Fruit fly (Drosophila melanogaster) whole organism, embryonic: ENCODE results near the gene CG43051.

ENCODE experiments used
- Blimp-1 ChIP-seq: fragments of 200-800 bp; sonication (Bioruptor generic); optimal IDR thresholded peaks from 3 replicates; lab custom pipeline; 2018; ENCODE audit warnings: missing biosample characterization, missing genetic modification characterization, mild to moderate bottlenecking, moderate library complexity, missing genetic modification reagents
- BtbVII ChIP-seq: fragments of 200-800 bp; sonication (Bioruptor generic); optimal IDR thresholded peaks from 3 replicates; lab custom pipeline; 2017; ENCODE audit warnings: missing biosample characterization, mild to moderate bottlenecking, missing genetic modification characterization
- CG15601 ChIP-seq: fragments of 200-800 bp; sonication (Bioruptor generic); optimal IDR thresholded peaks from 3 replicates; lab custom pipeline; 2019; ENCODE audit warnings: missing biosample characterization, mild to moderate bottlenecking, missing genetic modification characterization, moderate library complexity
- CG18262 ChIP-seq: fragments of 200-800 bp; optimal IDR thresholded peaks from 3 replicates; lab custom pipeline; 2019; ENCODE audit warnings: missing biosample characterization, mild to moderate bottlenecking, missing genetic modification characterization, moderate library complexity
- CG2678 ChIP-seq: fragments of 200-800 bp; sonication (Bioruptor generic); optimal IDR thresholded peaks from 3 replicates; lab custom pipeline; 2019; ENCODE audit warnings: missing biosample characterization, mild to moderate bottlenecking, missing genetic modification characterization, moderate library complexity
- CG3163 ChIP-seq: fragments of 200-800 bp; sonication (Bioruptor generic); optimal IDR thresholded peaks from 3 replicates; lab custom pipeline; 2016; ENCODE audit warnings: missing biosample characterization, missing genetic modification characterization
- CG7786 ChIP-seq: fragments of 200-800 bp; sonication (Bioruptor generic); optimal IDR thresholded peaks from 2 replicates; lab custom pipeline; 2016; ENCODE audit warnings: missing biosample characterization, missing genetic modification characterization
- CG7963 ChIP-seq: fragments of 200-800 bp; sonication (Bioruptor generic); IDR thresholded peaks from 3 replicates; pipeline ENCODE4 v1.3.6; 2022; ENCODE audit warnings: missing biosample characterization, missing genetic modification characterization; ENCODE audit not compliant: partially characterized antibody
- CG8290 ChIP-seq, 3 experiments: fragments of 200-800 bp; sonication (Bioruptor generic); optimal IDR thresholded peaks; 2 replicates each; lab custom pipeline; 2016 to 2019; ENCODE audit warnings: missing biosample characterization in 3 of 3, missing genetic modification characterization in 3 of 3, mild to moderate bottlenecking in 2 of 3, moderate library complexity in 1 of 3
- CG8359 ChIP-seq: fragments of 200-800 bp; sonication (Bioruptor generic); optimal IDR thresholded peaks from 2 replicates; lab custom pipeline; 2017; ENCODE audit warnings: missing biosample characterization, mild to moderate bottlenecking, missing genetic modification characterization, borderline replicate concordance
- CTCF ChIP-seq: fragments of 200-800 bp; sonication (Bioruptor generic); optimal IDR thresholded peaks from 2 replicates; lab custom pipeline; 2017; ENCODE audit warnings: missing biosample characterization, mild to moderate bottlenecking, missing genetic modification characterization, moderate library complexity
- CoRest ChIP-seq: fragments of 200-800 bp; sonication (Bioruptor generic); optimal IDR thresholded peaks from 3 replicates; lab custom pipeline; 2018; ENCODE audit warnings: missing biosample characterization, mild to moderate bottlenecking, missing genetic modification characterization, moderate library complexity
- Dbx ChIP-seq: fragments of 200-800 bp; sonication (Bioruptor generic); IDR thresholded peaks from 3 replicates; pipeline ENCODE4 v1.3.6; 2022; ENCODE audit warnings: missing biosample characterization, missing genetic modification characterization
- Dref ChIP-seq: fragments of 200-800 bp; sonication (Bioruptor generic); IDR thresholded peaks from 2 replicates; pipeline ENCODE4 v1.3.6; 2022; ENCODE audit warnings: missing biosample characterization, missing genetic modification characterization
- HLH4C ChIP-seq: fragments of 200-800 bp; sonication (Bioruptor generic); IDR thresholded peaks from 3 replicates; pipeline ENCODE4 v1.3.6; 2022; ENCODE audit warnings: missing biosample characterization, missing genetic modification characterization; ENCODE audit not compliant: partially characterized antibody
- HLH54F ChIP-seq: fragments of 200-800 bp; sonication (Bioruptor generic); optimal IDR thresholded peaks from 3 replicates; lab custom pipeline; 2016; ENCODE audit warnings: missing biosample characterization, missing genetic modification characterization
- Lim3 ChIP-seq: fragments of 200-800 bp; sonication (Bioruptor generic); IDR thresholded peaks from 2 replicates; pipeline ENCODE4 v1.3.6; 2022; ENCODE audit warnings: missing biosample characterization, missing genetic modification characterization
- Myb ChIP-seq: fragments of 200-800 bp; sonication (Bioruptor generic); optimal IDR thresholded peaks from 2 replicates; lab custom pipeline; 2016; ENCODE audit warnings: missing biosample characterization, missing genetic modification characterization
- NFAT ChIP-seq: fragments of 200-800 bp; sonication (Bioruptor generic); IDR thresholded peaks from 2 replicates; pipeline ENCODE4 v1.3.6; 2022; ENCODE audit warnings: missing biosample characterization, missing genetic modification characterization
- NK7.1 ChIP-seq: fragments of 200-800 bp; sonication (Bioruptor generic); optimal IDR thresholded peaks from 3 replicates; lab custom pipeline; 2016; ENCODE audit warnings: missing biosample characterization, missing genetic modification characterization
- Oaz ChIP-seq: fragments of 200-800 bp; sonication (Bioruptor generic); IDR thresholded peaks from 2 replicates; pipeline ENCODE4 v1.3.6; 2022; ENCODE audit warnings: missing biosample characterization, missing genetic modification characterization
- Oli ChIP-seq: fragments of 200-800 bp; sonication (Bioruptor generic); optimal IDR thresholded peaks from 2 replicates; lab custom pipeline; 2018; ENCODE audit warnings: missing biosample characterization, mild to moderate bottlenecking, missing genetic modification characterization, moderate library complexity
- Sry-δ ChIP-seq: fragments of 200-800 bp; sonication (Bioruptor generic); optimal IDR thresholded peaks from 2 replicates; lab custom pipeline; 2016; ENCODE audit warnings: missing biosample characterization, missing genetic modification characterization
- Taf1 ChIP-seq: fragments of 200-800 bp; sonication (Bioruptor generic); IDR thresholded peaks from 2 replicates; pipeline ENCODE4 v1.3.6; 2022; ENCODE audit warnings: missing biosample characterization, missing genetic modification characterization
- Trl ChIP-seq, 3 experiments: fragments of >200 bp in 2 of 3; fragments of 200-800 bp in 1 of 3; sonication (Bioruptor generic) in 1 of 3; optimal IDR thresholded peaks; 2 replicates in 1 of 3; 3 replicates in 2 of 3; lab custom pipeline; 2016 to 2017; ENCODE audit warnings: missing biosample characterization in 1 of 3, missing genetic modification characterization in 1 of 3
- ato ChIP-seq: fragments of 200-800 bp; sonication (Bioruptor generic); IDR thresholded peaks from 2 replicates; pipeline ENCODE4 v1.3.6; 2022; ENCODE audit warnings: missing biosample characterization, missing genetic modification characterization; ENCODE audit not compliant: partially characterized antibody
- caup ChIP-seq: fragments of 200-800 bp; sonication (Bioruptor generic); optimal IDR thresholded peaks from 3 replicates; lab custom pipeline; 2017; ENCODE audit warnings: missing biosample characterization, mild to moderate bottlenecking, missing genetic modification characterization, moderate library complexity; ENCODE audit not compliant: severe bottlenecking
- cwo ChIP-seq: fragments of 200-800 bp; sonication (Bioruptor generic); optimal IDR thresholded peaks from 3 replicates; lab custom pipeline; 2017; ENCODE audit warnings: missing biosample characterization, missing genetic modification characterization, mild to moderate bottlenecking, moderate library complexity, missing genetic modification reagents
- danr ChIP-seq: fragments of 200-800 bp; sonication (Bioruptor generic); IDR thresholded peaks from 2 replicates; pipeline ENCODE4 v1.3.6; 2022; ENCODE audit warnings: missing biosample characterization, missing genetic modification characterization
- dmrt99B ChIP-seq: fragments of 200-800 bp; sonication (Bioruptor generic); optimal IDR thresholded peaks from 2 replicates; lab custom pipeline; 2018; ENCODE audit warnings: missing biosample characterization, mild to moderate bottlenecking, missing genetic modification characterization, moderate library complexity
- dysf ChIP-seq: fragments of 200-800 bp; sonication (Bioruptor generic); IDR thresholded peaks from 3 replicates; pipeline ENCODE4 v1.3.6; 2022; ENCODE audit warnings: missing biosample characterization, missing genetic modification characterization
- fd64A ChIP-seq: fragments of 200-800 bp; sonication (Bioruptor generic); optimal IDR thresholded peaks from 3 replicates; lab custom pipeline; 2018; ENCODE audit warnings: missing biosample characterization, mild to moderate bottlenecking, missing genetic modification characterization
- ftz-f1 ChIP-seq: fragments of 200-800 bp; sonication (Bioruptor generic); optimal IDR thresholded peaks from 2 replicates; lab custom pipeline; 2016; ENCODE audit warnings: missing biosample characterization, missing genetic modification characterization
- gsb-n ChIP-seq: fragments of 200-800 bp; sonication (Bioruptor generic); optimal IDR thresholded peaks from 3 replicates; lab custom pipeline; 2018; ENCODE audit warnings: missing biosample characterization, mild to moderate bottlenecking, missing genetic modification characterization
- ind ChIP-seq: fragments of 200-800 bp; sonication (Bioruptor generic); optimal IDR thresholded peaks from 3 replicates; lab custom pipeline; 2016; ENCODE audit warnings: missing biosample characterization, missing genetic modification characterization
- knrl ChIP-seq: fragments of 200-800 bp; sonication (Bioruptor generic); IDR thresholded peaks from 3 replicates; pipeline ENCODE4 v1.3.6; 2022; ENCODE audit warnings: missing biosample characterization, missing genetic modification characterization; ENCODE audit not compliant: partially characterized antibody
- lab ChIP-seq: fragments of 200-800 bp; sonication (Bioruptor generic); optimal IDR thresholded peaks from 3 replicates; lab custom pipeline; 2017; ENCODE audit warnings: missing biosample characterization, missing genetic modification characterization, mild to moderate bottlenecking, moderate library complexity, missing genetic modification reagents
- lola ChIP-seq, 3 experiments: fragments of >200 bp in 2 of 3; fragments of 200-800 bp in 1 of 3; sonication (Bioruptor generic) in 1 of 3; optimal IDR thresholded peaks; 2 replicates each; lab custom pipeline; 2017 to 2019; ENCODE audit warnings: missing biosample characterization in 3 of 3, missing genetic modification characterization in 3 of 3, mild to moderate bottlenecking in 1 of 3, moderate library complexity in 1 of 3
- nerfin-2 ChIP-seq: fragments of 200-800 bp; sonication (Bioruptor generic); IDR thresholded peaks from 2 replicates; pipeline ENCODE4 v1.3.6; 2022; ENCODE audit warnings: missing biosample characterization, missing genetic modification characterization; ENCODE audit not compliant: partially characterized antibody
- pita ChIP-seq: fragments of 200-800 bp; sonication (Bioruptor generic); optimal IDR thresholded peaks from 2 replicates; lab custom pipeline; 2017; ENCODE audit warnings: missing biosample characterization, mild to moderate bottlenecking, missing genetic modification characterization
- sd ChIP-seq: fragments of 200-800 bp; sonication (Bioruptor generic); optimal IDR thresholded peaks from 3 replicates; lab custom pipeline; 2018; ENCODE audit warnings: missing biosample characterization, mild to moderate bottlenecking, missing genetic modification characterization, moderate library complexity
- slp2 ChIP-seq: fragments of 200-800 bp; sonication (Bioruptor generic); optimal IDR thresholded peaks from 2 replicates; lab custom pipeline; 2016; ENCODE audit warnings: missing biosample characterization, missing genetic modification characterization
- ssp ChIP-seq: fragments of 200-800 bp; sonication (Bioruptor generic); IDR thresholded peaks from 2 replicates; pipeline ENCODE4 v1.3.6; 2022; ENCODE audit warnings: missing biosample characterization, missing genetic modification characterization
- stwl ChIP-seq: fragments of 200-800 bp; sonication (Bioruptor generic); optimal IDR thresholded peaks from 3 replicates; lab custom pipeline; 2018; ENCODE audit warnings: missing biosample characterization, mild to moderate bottlenecking, missing genetic modification characterization, moderate library complexity
- tin ChIP-seq: fragments of 200-800 bp; sonication (Bioruptor generic); optimal IDR thresholded peaks from 3 replicates; lab custom pipeline; 2016; ENCODE audit warnings: missing biosample characterization, missing genetic modification characterization

CG43051 gene

DNA sequence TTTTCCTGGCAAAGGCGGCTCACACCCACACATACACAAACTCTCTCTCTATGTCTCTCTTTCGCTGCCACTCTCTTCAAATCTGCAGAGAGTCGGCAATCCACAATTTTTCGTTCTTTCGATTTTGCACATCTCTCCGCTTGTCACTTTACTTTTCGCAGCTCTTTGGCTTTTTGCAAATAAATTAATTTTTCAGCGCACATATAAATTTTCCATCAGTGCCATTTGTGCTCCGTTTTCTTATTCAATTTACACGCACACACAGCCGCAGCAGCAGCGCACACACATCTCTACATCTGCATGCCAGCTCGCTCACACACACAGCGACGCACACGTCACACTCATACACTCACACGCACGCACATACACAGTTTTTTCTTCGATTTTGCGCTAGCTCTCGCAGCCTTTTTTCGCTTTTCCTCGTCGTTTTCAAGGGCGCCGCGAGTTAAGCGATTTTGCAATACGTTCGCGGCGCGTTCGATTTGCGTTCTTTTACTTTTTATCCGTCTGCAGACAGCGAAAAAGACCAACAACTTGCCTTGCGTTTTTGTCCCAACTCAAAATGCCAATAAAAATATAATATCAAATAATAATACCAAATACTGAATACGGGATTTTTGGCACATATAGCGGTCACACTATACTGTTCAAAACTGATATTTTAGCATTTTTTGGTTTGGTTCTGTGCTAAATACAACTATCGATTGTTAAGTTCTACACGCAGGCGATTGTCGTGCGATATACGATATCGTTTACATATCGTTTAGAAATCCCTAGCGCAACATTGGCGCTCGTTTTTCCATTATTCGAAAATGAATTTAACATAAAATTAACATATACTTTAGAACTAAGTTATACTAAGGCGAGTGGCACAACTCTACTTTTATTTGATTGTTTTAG is 38.6 kb downstream of the CG43051 start, which contains the start of gene bun (continued):
- TF ChIP-seq CG7963 (GFP tag; lab: Robert Waterston, UW) (peak; percentile 99), Taf1 (GFP tag; lab: Robert Waterston, UW) (no peak), Dref (GFP tag; lab: Robert Waterston, UW) (peak; percentile 94), Lim3 (GFP tag; lab: Robert Waterston, UW) (no peak), knrl (GFP tag; lab: Robert Waterston, UW) (peak; percentile 100), slp2 (GFP tag; lab: Kevin White, UChicago) (no peak), caup (GFP tag; lab: Kevin White, UChicago) (no peak), nerfin-2 (peak; percentile 99), CG8290 (GFP tag; optimal IDR thresholded peaks at IDR 0.05; lab: Kevin White, UChicago) (no peak), CG8290 (tag; optimal IDR thresholded peaks at IDR 0.05; lab: Kevin White, UChicago) (peak in 1 of 2 experiments; percentile 43), ftz-f1 (peak; percentile 78), stwl (tag; lab: Kevin White, UChicago) (peak; percentile 70), CG15601 (tag; lab: Kevin White, UChicago) (peak; percentile 42), lab (GFP tag; lab: Kevin White, UChicago) (peak; percentile 5), gsb-n (tag; lab: Kevin White, UChicago) (peak; percentile 18), ato (peak; percentile 98)

DNA sequence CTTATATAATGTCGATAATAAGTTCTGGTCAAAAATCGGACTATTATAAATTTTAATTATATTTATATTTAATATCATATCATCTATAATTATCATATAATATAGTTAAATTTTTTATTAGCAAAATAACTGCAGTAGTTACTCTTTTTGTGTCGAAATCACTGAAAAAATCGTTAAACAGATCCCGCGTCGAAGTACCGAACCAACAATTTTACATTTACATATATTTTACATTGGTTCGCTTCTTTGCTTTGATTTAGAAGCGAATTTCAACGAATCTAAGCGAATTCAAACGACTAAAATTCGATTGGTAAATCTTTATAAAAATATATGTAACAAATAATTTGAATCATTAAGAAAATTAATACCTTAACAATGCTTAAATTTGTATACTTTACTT is 39.2 kb downstream of the CG43051 start:
- TF ChIP-seq CTCF (GFP tag; lab: Kevin White, UChicago) (peak; percentile 77), Dbx (GFP tag; lab: Robert Waterston, UW) (no peak), NFAT (GFP tag; lab: Robert Waterston, UW) (no peak), pita (GFP tag; lab: Kevin White, UChicago) (peak; percentile 72), Oaz (GFP tag; lab: Robert Waterston, UW) (no peak), Myb (GFP tag; lab: Kevin White, UChicago) (peak; percentile 20), dysf (GFP tag; lab: Robert Waterston, UW) (no peak), cwo (GFP tag; lab: Kevin White, UChicago) (no peak), dmrt99B (tag; lab: Kevin White, UChicago) (no peak), fd64A (no peak)
- TF ChIP-seq, all 482 proteins: peak for 3

DNA sequence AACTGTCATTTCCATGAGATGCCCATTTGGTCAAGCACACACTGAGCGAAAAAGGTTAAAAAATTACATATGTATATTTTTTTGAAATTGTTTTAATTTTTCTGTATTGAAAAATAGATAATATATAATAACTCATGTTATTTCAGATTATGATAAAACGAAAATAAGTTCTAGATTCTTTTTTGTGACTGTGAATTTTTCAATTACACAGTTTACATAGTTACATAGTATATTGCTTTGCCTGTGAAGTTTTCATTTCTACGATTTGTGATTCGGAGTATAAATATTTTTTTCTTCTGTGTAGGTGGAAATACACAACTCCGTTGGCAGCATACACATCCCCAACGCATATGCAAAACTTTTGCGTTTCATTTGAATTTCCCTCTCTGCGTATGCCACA is 40.6 kb downstream of the CG43051 start:
- no peak for TF ChIP-seq ssp
- TF ChIP-seq NK7.1 = no peak
- no peak for TF ChIP-seq tin
- TF ChIP-seq sd (tag; lab: Kevin White, UChicago) = no peak
- peak; percentile 27 for TF ChIP-seq CG18262
- no peak for TF ChIP-seq gsb-n (tag; lab: Kevin White, UChicago)
- no peak for TF ChIP-seq CG3163 (GFP tag; lab: Kevin White, UChicago)
- no peak for TF ChIP-seq Sry-δ (GFP tag; lab: Kevin White, UChicago)
- no peak for TF ChIP-seq ind (GFP tag; lab: Kevin White, UChicago)
- TF ChIP-seq caup (GFP tag; lab: Kevin White, UChicago) = no peak
- peak; percentile 35 for TF ChIP-seq CoRest (tag; lab: Kevin White, UChicago)
- no peak for TF ChIP-seq Trl (optimal IDR thresholded peaks at IDR 0.05; lab: Kevin White, UChicago)
- TF ChIP-seq Trl (GFP tag; optimal IDR thresholded peaks at IDR 0.05; lab: Kevin White, UChicago) = no peak
- no peak for TF ChIP-seq CG7786 (GFP tag; lab: Kevin White, UChicago)
- TF ChIP-seq CG2678 (tag; lab: Kevin White, UChicago) = peak; percentile 40
- TF ChIP-seq BtbVII (GFP tag; lab: Kevin White, UChicago) = no peak
- TF ChIP-seq lola (GFP tag; optimal IDR thresholded peaks at IDR 0.05; lab: Kevin White, UChicago) = peak in 1 of 3 experiments; percentile 28
- no peak for TF ChIP-seq CG8359 (GFP tag; lab: Kevin White, UChicago)
- TF ChIP-seq HLH4C = no peak
- TF ChIP-seq HLH54F (GFP tag; lab: Kevin White, UChicago) = no peak
- TF ChIP-seq Blimp-1 = peak; percentile 45
- no peak for TF ChIP-seq danr (GFP tag; lab: Robert Waterston, UW)
- peak; percentile 49 for TF ChIP-seq Oli (tag; lab: Kevin White, UChicago)
